Worm (Caenorhabditis elegans) whole organism, midembryonic: ENCODE data around the gene nhr-180.

ENCODE experiments used
- T22C8.4 ChIP-seq: fragments of 200-800 bp; sonication (Bioruptor generic); IDR thresholded peaks from 2 replicates; pipeline ENCODE4 v1.3.6; 2022; ENCODE audit warnings: missing genetic modification characterization, missing compliant biosample characterization
- cog-1 ChIP-seq: sonication (generic microtip); optimal IDR thresholded peaks from 2 replicates; lab custom pipeline; 2016; ENCODE audit warnings: missing genetic modification characterization, missing compliant biosample characterization
- flt-1 ChIP-seq: fragments of 200-800 bp; sonication (Bioruptor generic); IDR thresholded peaks from 2 replicates; pipeline ENCODE4 v1.3.6; 2022; ENCODE audit warnings: missing genetic modification characterization, missing compliant biosample characterization
- klf-2 ChIP-seq: fragments of 200-800 bp; sonication (Bioruptor generic); conservative IDR thresholded peaks from 2 replicates; pipeline ENCODE4 v1.3.6; 2022; ENCODE audit warnings: missing genetic modification reagents, missing genetic modification characterization, missing compliant biosample characterization
- med-1 ChIP-seq: sonication (generic microtip); optimal IDR thresholded peaks from 2 replicates; lab custom pipeline; 2017; ENCODE audit warnings: missing genetic modification characterization, mild to moderate bottlenecking, missing compliant biosample characterization, antibody characterized with exemption, missing genetic modification reagents; ENCODE audit not compliant: insufficient read depth
- ref-1 ChIP-seq: fragments of 200-800 bp; sonication (Bioruptor generic); conservative IDR thresholded peaks from 2 replicates; pipeline ENCODE4 v1.3.6; 2022; ENCODE audit warnings: missing genetic modification reagents, missing genetic modification characterization, missing compliant biosample characterization
- tab-1 ChIP-seq: fragments of 200-800 bp; sonication (Bioruptor generic); IDR thresholded peaks from 2 replicates; pipeline ENCODE4 v1.3.6; 2022; ENCODE audit warnings: missing genetic modification characterization, missing compliant biosample characterization
- ztf-23 ChIP-seq: fragments of 200-800 bp; sonication (Bioruptor generic); IDR thresholded peaks from 2 replicates; pipeline ENCODE4 v1.3.6; 2022; ENCODE audit warnings: missing genetic modification reagents, missing genetic modification characterization, missing compliant biosample characterization
- ztf-29 ChIP-seq: fragments of 200-800 bp; sonication (Bioruptor generic); IDR thresholded peaks from 2 replicates; pipeline ENCODE4 v1.3.6; 2022; ENCODE audit warnings: missing genetic modification reagents, missing genetic modification characterization, missing compliant biosample characterization

The nhr-180 gene

ce11 chrV:664337-664847, 2.9 kb downstream of the nhr-180 start, which contains the start of the genes F31F4.11 and srh-266:
F31F4.11 (minus strand) TSS chrV:664437.
srh-266 (plus strand) TSS chrV:664797.
- TF ChIP-seq klf-2: no peak
- no peak for TF ChIP-seq flt-1 (GFP tag; lab: Robert Waterston, UW)
- no peak for TF ChIP-seq ztf-23 (GFP tag; lab: Robert Waterston, UW)
- TF ChIP-seq T22C8.4: no peak
- no peak for TF ChIP-seq ref-1 (GFP tag; lab: Robert Waterston, UW)
- TF ChIP-seq cog-1 (tag; lab: Kevin White, UChicago): no peak
- no peak for TF ChIP-seq tab-1 (GFP tag; lab: Robert Waterston, UW)
- TF ChIP-seq med-1 (GFP tag; lab: Kevin White, UChicago): no peak
- TF ChIP-seq ztf-29 (GFP tag; lab: Robert Waterston, UW): no peak

- no peak for TF ChIP-seq ztf-23 (GFP tag; lab: Robert Waterston, UW)
Measured at ce11 chrV:660210-660609, 7.1 kb downstream of the nhr-180 start, which contains the start of gene F31F4.17. F31F4.17 (minus strand) TSS chrV:660310.

DNA sequence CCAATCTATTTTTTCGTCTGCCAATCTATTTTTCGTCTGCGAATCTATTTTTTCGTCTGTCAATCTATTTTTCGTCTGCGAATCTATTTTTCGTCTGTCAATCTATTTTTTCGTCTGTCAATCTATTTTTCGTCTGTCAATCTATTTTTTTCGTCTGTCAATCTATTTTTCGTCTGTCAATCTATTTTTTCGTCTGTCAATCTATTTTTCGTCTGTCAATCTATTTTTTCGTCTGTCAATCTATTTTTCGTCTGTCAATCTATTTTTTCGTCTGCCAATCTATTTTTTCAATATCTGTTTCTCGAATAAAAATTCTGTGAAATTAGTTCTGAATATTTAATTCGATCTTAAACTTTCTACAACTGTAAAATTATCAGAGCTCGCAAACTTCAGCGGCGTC, 9.2 kb downstream of the nhr-180 start:
- TF ChIP-seq flt-1 (GFP tag; lab: Robert Waterston, UW): peak; percentile 68; the same call in 1 of the 2 replicates
- TF ChIP-seq klf-2: peak; percentile 59; the same call in 1 of the 2 replicates

DNA sequence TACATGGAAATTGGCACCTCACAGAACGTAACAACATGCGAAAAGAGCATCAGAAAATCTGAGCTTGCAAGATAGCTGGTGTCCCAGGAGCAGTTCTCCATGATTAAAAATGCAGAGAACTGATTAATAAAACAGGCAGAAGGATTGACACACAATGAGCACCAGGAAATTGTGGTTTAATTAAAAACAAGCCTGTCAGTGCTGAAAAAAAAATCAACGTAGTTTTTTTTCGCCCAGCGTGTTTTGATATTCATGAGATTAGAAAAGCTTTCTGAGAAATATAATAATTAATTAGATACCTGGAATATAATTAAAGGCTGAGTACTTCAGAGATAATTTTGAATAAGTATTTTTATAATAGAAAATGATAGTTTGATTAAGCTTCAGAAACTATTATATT, 9.6 kb downstream of the nhr-180 start, which contains the start of gene srh-246:
Gene srh-246 (minus strand): TSS at position 101 of the 400 bp plus-strand sequence.
- TF ChIP-seq flt-1 (GFP tag; lab: Robert Waterston, UW) (no peak), tab-1 (GFP tag; lab: Robert Waterston, UW) (no peak), cog-1 (tag; lab: Kevin White, UChicago) (no peak), ztf-29 (GFP tag; lab: Robert Waterston, UW) (no peak), T22C8.4 (no peak), med-1 (GFP tag; lab: Kevin White, UChicago) (no peak), ztf-23 (GFP tag; lab: Robert Waterston, UW) (no peak), klf-2 (no peak), ref-1 (GFP tag; lab: Robert Waterston, UW) (no peak)

DNA sequence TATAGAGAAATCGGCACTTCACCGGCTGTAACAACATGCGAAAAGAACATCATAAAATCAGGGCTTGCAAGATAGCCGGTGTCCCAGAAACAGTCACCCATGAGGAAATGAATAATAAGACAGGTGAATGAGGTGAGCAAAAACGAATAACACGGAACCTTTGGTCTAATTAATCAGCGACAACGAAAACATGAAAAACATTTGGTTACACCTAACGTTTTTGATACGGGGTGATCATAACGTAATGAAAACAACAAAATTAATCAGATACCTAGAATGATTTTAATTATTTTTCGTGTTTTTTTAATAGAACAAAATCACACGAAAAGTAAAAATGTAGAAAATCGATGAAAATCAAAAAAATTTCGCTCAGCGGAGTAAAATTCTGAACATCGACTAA, 11.5 kb downstream of the nhr-180 start, which contains the start of gene srh-245:
Gene srh-245 (minus strand): TSS at position 101 of the 400 bp plus-strand sequence.
- no peak for TF ChIP-seq T22C8.4
- no peak for TF ChIP-seq cog-1 (tag; lab: Kevin White, UChicago)
- TF ChIP-seq flt-1 (GFP tag; lab: Robert Waterston, UW): no peak
- TF ChIP-seq med-1 (GFP tag; lab: Kevin White, UChicago): no peak
- TF ChIP-seq ztf-29 (GFP tag; lab: Robert Waterston, UW): no peak

ce11 chrV:654402-654801, 12.9 kb downstream of the nhr-180 start, which contains the start of gene srj-6:
srj-6 (minus strand) TSS chrV:654502.
- no peak for TF ChIP-seq tab-1 (GFP tag; lab: Robert Waterston, UW)
- no peak for TF ChIP-seq ztf-29 (GFP tag; lab: Robert Waterston, UW)

DNA sequence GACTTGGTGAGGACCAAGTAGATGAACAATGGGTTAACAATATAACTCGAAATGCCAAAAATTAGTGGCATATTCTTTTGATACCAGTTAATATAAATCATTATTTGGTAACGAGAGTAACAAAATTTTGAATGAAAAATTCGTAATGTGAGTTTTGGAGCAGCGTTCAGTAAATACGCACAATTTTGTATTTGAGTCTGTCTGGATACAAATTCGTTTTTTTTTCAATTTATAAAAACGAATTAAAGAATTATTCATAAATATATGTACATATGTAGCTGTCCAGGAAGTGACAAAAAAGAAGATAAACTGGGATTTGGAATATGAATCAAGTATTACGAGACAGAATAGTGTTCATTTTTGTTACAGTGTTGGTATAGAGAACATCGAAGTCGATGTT, 14.4 kb downstream of the nhr-180 start, which contains the start of gene srj-5:
Gene srj-5 (minus strand): TSS at position 101 of the 400 bp plus-strand sequence.
- TF ChIP-seq flt-1 (GFP tag; lab: Robert Waterston, UW): no peak
- TF ChIP-seq ztf-23 (GFP tag; lab: Robert Waterston, UW): no peak
- TF ChIP-seq T22C8.4: no peak

DNA sequence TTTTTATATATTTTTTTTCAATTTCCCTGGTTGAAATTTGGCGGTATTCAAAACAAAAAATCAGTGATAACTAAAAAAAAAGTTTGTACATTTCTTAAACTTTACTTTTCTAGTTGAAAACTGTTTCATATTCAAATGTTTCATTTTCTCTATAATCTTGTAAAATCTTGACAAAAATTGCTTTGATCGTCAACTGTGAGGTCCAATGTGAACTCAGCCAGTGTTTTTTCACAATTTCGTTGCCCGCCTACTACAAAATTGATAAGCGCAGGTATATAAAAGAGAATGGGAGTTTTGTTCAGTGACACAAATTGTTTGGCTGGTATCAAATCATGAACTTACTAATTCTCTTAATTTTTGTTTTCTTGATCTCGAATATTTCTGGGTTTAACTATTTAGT, 20.4 kb downstream of the nhr-180 start, which contains the start of gene ugt-42:
Gene ugt-42 (plus strand): TSS at position 301 of the 400 bp plus-strand sequence.
- TF ChIP-seq ztf-29 (GFP tag; lab: Robert Waterston, UW): no peak
- no peak for TF ChIP-seq tab-1 (GFP tag; lab: Robert Waterston, UW)
- TF ChIP-seq T22C8.4: no peak
- no peak for TF ChIP-seq cog-1 (tag; lab: Kevin White, UChicago)
- TF ChIP-seq ref-1 (GFP tag; lab: Robert Waterston, UW): no peak
- no peak for TF ChIP-seq ztf-23 (GFP tag; lab: Robert Waterston, UW)
- no peak for TF ChIP-seq med-1 (GFP tag; lab: Kevin White, UChicago)

DNA sequence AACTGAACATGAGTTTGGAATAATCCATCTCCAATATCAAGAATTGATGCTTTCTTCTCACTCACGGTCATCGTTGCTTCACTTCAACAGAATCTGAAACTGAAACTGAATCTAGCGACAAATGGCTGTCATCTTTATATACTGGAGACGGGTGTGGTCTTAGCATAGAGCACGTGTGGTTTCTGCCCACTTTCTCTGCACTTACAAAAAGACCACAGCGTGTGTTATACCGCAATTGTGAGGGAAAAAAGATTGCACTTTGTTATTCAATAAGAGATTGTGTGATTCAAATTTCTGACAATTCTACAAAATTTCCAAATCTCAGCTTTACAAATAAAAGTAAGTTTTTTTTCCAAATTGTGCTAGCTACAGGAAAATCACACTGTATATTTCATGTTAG, 21.2 kb downstream of the nhr-180 start, which contains the start of gene F48G7.12:
Gene F48G7.12 (minus strand): TSS at position 101 of the 400 bp plus-strand sequence.
- no peak for TF ChIP-seq cog-1 (tag; lab: Kevin White, UChicago)
- TF ChIP-seq tab-1 (GFP tag; lab: Robert Waterston, UW): no peak
- no peak for TF ChIP-seq T22C8.4
- no peak for TF ChIP-seq flt-1 (GFP tag; lab: Robert Waterston, UW)
- no peak for TF ChIP-seq klf-2
- no peak for TF ChIP-seq ztf-23 (GFP tag; lab: Robert Waterston, UW)
- TF ChIP-seq ref-1 (GFP tag; lab: Robert Waterston, UW): no peak
- no peak for TF ChIP-seq med-1 (GFP tag; lab: Kevin White, UChicago)
- no peak for TF ChIP-seq ztf-29 (GFP tag; lab: Robert Waterston, UW)

DNA sequence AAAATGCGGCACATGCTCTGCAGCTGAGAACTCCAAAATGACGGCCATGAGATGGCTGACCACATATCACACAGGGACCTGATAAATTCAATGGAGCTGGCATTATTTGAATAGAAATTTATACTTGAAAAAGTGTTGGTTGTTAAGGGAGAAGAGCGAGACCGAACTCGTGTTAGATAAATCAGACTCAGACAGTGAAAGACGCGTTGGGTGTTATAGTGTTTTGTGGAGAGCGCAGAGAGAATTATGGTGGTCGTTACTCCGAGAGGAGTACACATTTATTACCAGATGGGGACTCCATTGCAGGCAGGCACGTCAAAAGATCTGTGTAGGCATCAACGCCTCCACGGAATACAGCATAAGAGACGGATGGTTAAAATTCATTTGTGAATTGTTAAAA, 24.6 kb downstream of the nhr-180 start, which contains the start of gene nhr-190:
Gene nhr-190 (minus strand): TSS at position 175 of the 400 bp plus-strand sequence.
- TF ChIP-seq ztf-29 (GFP tag; lab: Robert Waterston, UW) (no peak), ref-1 (GFP tag; lab: Robert Waterston, UW) (no peak), ztf-23 (GFP tag; lab: Robert Waterston, UW) (no peak), cog-1 (tag; lab: Kevin White, UChicago) (no peak), flt-1 (GFP tag; lab: Robert Waterston, UW) (no peak), T22C8.4 (no peak)
